Fruit fly (Drosophila melanogaster) whole organism, embryonic: ENCODE results near the gene RpS3.

Source experiments
- Ada2b ChIP-seq: fragments of 200-800 bp; sonication (Bioruptor generic); IDR thresholded peaks from 2 replicates; pipeline ENCODE4 v1.3.6; 2022; ENCODE audit warnings: missing biosample characterization, missing genetic modification characterization
- CG10543 ChIP-seq: fragments of 200-800 bp; sonication (Bioruptor generic); optimal IDR thresholded peaks from 3 replicates; lab custom pipeline; 2017; ENCODE audit warnings: missing biosample characterization, mild to moderate bottlenecking, missing genetic modification characterization, moderate library complexity
- CG11085 ChIP-seq: fragments of 200-800 bp; sonication (Bioruptor generic); IDR thresholded peaks from 2 replicates; pipeline ENCODE4 v1.3.6; 2022; ENCODE audit warnings: missing biosample characterization, missing genetic modification characterization
- CG12299 ChIP-seq: fragments of 200-800 bp; sonication (Bioruptor generic); optimal IDR thresholded peaks from 2 replicates; lab custom pipeline; 2018; ENCODE audit warnings: missing biosample characterization, mild to moderate bottlenecking, missing genetic modification characterization
- CG12744 ChIP-seq: fragments of 200-800 bp; sonication (Bioruptor generic); optimal IDR thresholded peaks from 2 replicates; lab custom pipeline; 2016; ENCODE audit warnings: missing biosample characterization, missing genetic modification characterization
- CG14860 ChIP-seq: fragments of 200-800 bp; sonication (Bioruptor generic); IDR thresholded peaks from 3 replicates; pipeline ENCODE4 v1.3.6; 2022; ENCODE audit warnings: missing biosample characterization, missing genetic modification characterization; ENCODE audit not compliant: partially characterized antibody
- CG15514 ChIP-seq: fragments of 200-800 bp; sonication (Bioruptor generic); optimal IDR thresholded peaks from 3 replicates; lab custom pipeline; 2017; ENCODE audit warnings: missing biosample characterization, missing genetic modification characterization, mild to moderate bottlenecking, moderate library complexity, missing genetic modification reagents
- CG15696 ChIP-seq: fragments of 200-800 bp; sonication (Bioruptor generic); optimal IDR thresholded peaks from 2 replicates; lab custom pipeline; 2019; ENCODE audit warnings: missing biosample characterization, mild to moderate bottlenecking, missing genetic modification characterization, moderate library complexity
- CG16815 ChIP-seq: fragments of 200-800 bp; sonication (Bioruptor generic); optimal IDR thresholded peaks from 3 replicates; lab custom pipeline; 2017; ENCODE audit warnings: missing biosample characterization, mild to moderate bottlenecking, missing genetic modification characterization
- CG17328 ChIP-seq: fragments of 200-800 bp; sonication (Bioruptor generic); IDR thresholded peaks from 2 replicates; pipeline ENCODE4 v1.3.6; 2022; ENCODE audit warnings: missing biosample characterization, missing genetic modification characterization
- CG18476 ChIP-seq: fragments of 200-800 bp; sonication (Bioruptor generic); optimal IDR thresholded peaks from 2 replicates; lab custom pipeline; 2016; ENCODE audit warnings: missing biosample characterization, mild to moderate bottlenecking, missing genetic modification characterization
- CG2120 ChIP-seq: fragments of 200-800 bp; sonication (Bioruptor generic); optimal IDR thresholded peaks from 3 replicates; lab custom pipeline; 2016; ENCODE audit warnings: missing biosample characterization, missing genetic modification characterization
- CG2875 ChIP-seq: fragments of 200-800 bp; sonication (Bioruptor generic); optimal IDR thresholded peaks from 2 replicates; lab custom pipeline; 2017; ENCODE audit warnings: missing biosample characterization, mild to moderate bottlenecking, missing genetic modification characterization, missing genetic modification reagents
- CG34422 ChIP-seq: fragments of 200-800 bp; sonication (Bioruptor generic); IDR thresholded peaks from 3 replicates; pipeline ENCODE4 v1.3.6; 2022; ENCODE audit warnings: missing biosample characterization, missing genetic modification characterization
- CG4360 ChIP-seq: fragments of 200-800 bp; sonication (Bioruptor generic); IDR thresholded peaks from 2 replicates; pipeline ENCODE4 v1.3.6; 2022; ENCODE audit warnings: missing biosample characterization, missing genetic modification characterization
- CG7786 ChIP-seq: fragments of 200-800 bp; sonication (Bioruptor generic); optimal IDR thresholded peaks from 2 replicates; lab custom pipeline; 2016; ENCODE audit warnings: missing biosample characterization, missing genetic modification characterization
- CG8290 ChIP-seq, 3 experiments: fragments of 200-800 bp; sonication (Bioruptor generic); optimal IDR thresholded peaks; 2 replicates each; lab custom pipeline; 2016 to 2019; ENCODE audit warnings: missing biosample characterization in 3 of 3, missing genetic modification characterization in 3 of 3, mild to moderate bottlenecking in 2 of 3, moderate library complexity in 1 of 3
- CG8388 ChIP-seq: fragments of 200-800 bp; sonication (Bioruptor generic); optimal IDR thresholded peaks from 2 replicates; lab custom pipeline; 2019; ENCODE audit warnings: missing biosample characterization, mild to moderate bottlenecking, missing genetic modification characterization, moderate library complexity
- CG9876 ChIP-seq: fragments of 200-800 bp; sonication (Bioruptor generic); optimal IDR thresholded peaks from 2 replicates; lab custom pipeline; 2016; ENCODE audit warnings: missing biosample characterization, missing genetic modification characterization
- E2f1 ChIP-seq: fragments of 200-800 bp; sonication (Bioruptor generic); IDR thresholded peaks from 2 replicates; pipeline ENCODE4 v1.3.6; 2022; ENCODE audit warnings: missing biosample characterization, missing genetic modification characterization
- Fer3 ChIP-seq: fragments of 200-800 bp; sonication (Bioruptor generic); optimal IDR thresholded peaks from 2 replicates; lab custom pipeline; 2018; ENCODE audit warnings: missing biosample characterization, mild to moderate bottlenecking, missing genetic modification characterization, moderate library complexity
- Hand ChIP-seq: fragments of 200-800 bp; sonication (Bioruptor generic); optimal IDR thresholded peaks from 2 replicates; lab custom pipeline; 2017; ENCODE audit warnings: mild to moderate bottlenecking, missing biosample characterization, missing genetic modification reagents, missing genetic modification characterization
- Hr3 ChIP-seq: fragments of 200-800 bp; sonication (Bioruptor generic); optimal IDR thresholded peaks from 3 replicates; lab custom pipeline; 2016; ENCODE audit warnings: missing biosample characterization, missing genetic modification characterization
- Hr78 ChIP-seq, 2 experiments: fragments of 200-800 bp in 1 of 2; fragments of >200 bp in 1 of 2; sonication (Bioruptor generic) in 1 of 2; optimal IDR thresholded peaks; 2 replicates each; lab custom pipeline; 2017 to 2019; ENCODE audit warnings: missing biosample characterization in 2 of 2, missing genetic modification characterization in 2 of 2, mild to moderate bottlenecking in 1 of 2, moderate library complexity in 1 of 2
- MESR4 ChIP-seq: fragments of 200-800 bp; sonication (Bioruptor generic); optimal IDR thresholded peaks from 2 replicates; lab custom pipeline; 2018; ENCODE audit warnings: missing biosample characterization, mild to moderate bottlenecking, missing genetic modification characterization, moderate library complexity
- Mrtf ChIP-seq: fragments of 200-800 bp; sonication (Bioruptor generic); IDR thresholded peaks from 3 replicates; pipeline ENCODE4 v1.3.6; 2022; ENCODE audit warnings: missing biosample characterization, missing genetic modification characterization
- Nf-YA ChIP-seq: fragments of 200-800 bp; sonication (Bioruptor generic); IDR thresholded peaks from 2 replicates; pipeline ENCODE4 v1.3.6; 2022; ENCODE audit warnings: missing biosample characterization, missing genetic modification characterization
- Ptx1 ChIP-seq: fragments of 200-800 bp; sonication (Bioruptor generic); IDR thresholded peaks from 2 replicates; pipeline ENCODE4 v1.3.6; 2022; ENCODE audit warnings: missing biosample characterization, missing genetic modification characterization
- Side ChIP-seq: fragments of 200-800 bp; sonication (Bioruptor generic); optimal IDR thresholded peaks from 2 replicates; lab custom pipeline; 2016; ENCODE audit warnings: missing biosample characterization, missing genetic modification characterization
- Tbp ChIP-seq: fragments of >200 bp; optimal IDR thresholded peaks from 2 replicates; lab custom pipeline; 2018; ENCODE audit warnings: missing biosample characterization, missing genetic modification characterization
- YL-1 ChIP-seq: fragments of 200-800 bp; sonication (Bioruptor generic); optimal IDR thresholded peaks from 3 replicates; lab custom pipeline; 2017; ENCODE audit warnings: missing biosample characterization, mild to moderate bottlenecking, missing genetic modification characterization
- ara ChIP-seq: fragments of 200-800 bp; sonication (Bioruptor generic); IDR thresholded peaks from 2 replicates; pipeline ENCODE4 v1.3.6; 2022; ENCODE audit warnings: missing biosample characterization, missing genetic modification characterization
- ash1 ChIP-seq: fragments of 200-800 bp; sonication (Bioruptor generic); optimal IDR thresholded peaks from 2 replicates; lab custom pipeline; 2018; ENCODE audit warnings: missing biosample characterization, mild to moderate bottlenecking, missing genetic modification characterization
- cas ChIP-seq: fragments of 200-800 bp; sonication (Bioruptor generic); IDR thresholded peaks from 2 replicates; pipeline ENCODE4 v1.3.6; 2022; ENCODE audit warnings: missing biosample characterization, missing genetic modification characterization
- cwo ChIP-seq: fragments of 200-800 bp; sonication (Bioruptor generic); optimal IDR thresholded peaks from 3 replicates; lab custom pipeline; 2017; ENCODE audit warnings: missing biosample characterization, missing genetic modification characterization, mild to moderate bottlenecking, moderate library complexity, missing genetic modification reagents
- disco-r ChIP-seq: fragments of 200-800 bp; sonication (Bioruptor generic); optimal IDR thresholded peaks from 2 replicates; lab custom pipeline; 2016; ENCODE audit warnings: missing biosample characterization, missing genetic modification characterization
- dpn ChIP-seq, 2 experiments: fragments of 200-800 bp; sonication (Bioruptor generic); optimal IDR thresholded peaks; 3 replicates each; lab custom pipeline; 2016; ENCODE audit warnings: missing biosample characterization in 2 of 2, missing genetic modification characterization in 2 of 2
- eve ChIP-seq, 2 experiments: fragments of >200 bp; optimal IDR thresholded peaks; 2 replicates each; lab custom pipeline; 2017; ENCODE audit warnings: missing biosample characterization in 2 of 2, missing genetic modification characterization in 2 of 2
- ind ChIP-seq: fragments of 200-800 bp; sonication (Bioruptor generic); optimal IDR thresholded peaks from 3 replicates; lab custom pipeline; 2016; ENCODE audit warnings: missing biosample characterization, missing genetic modification characterization
- kni ChIP-seq: fragments of 200-800 bp; sonication (Bioruptor generic); optimal IDR thresholded peaks from 3 replicates; lab custom pipeline; 2017; ENCODE audit warnings: mild to moderate bottlenecking, missing biosample characterization, missing genetic modification reagents, missing genetic modification characterization
- nerfin-2 ChIP-seq: fragments of 200-800 bp; sonication (Bioruptor generic); IDR thresholded peaks from 2 replicates; pipeline ENCODE4 v1.3.6; 2022; ENCODE audit warnings: missing biosample characterization, missing genetic modification characterization; ENCODE audit not compliant: partially characterized antibody
- nom ChIP-seq: fragments of 200-800 bp; sonication (Bioruptor generic); optimal IDR thresholded peaks from 2 replicates; lab custom pipeline; 2017; ENCODE audit warnings: missing biosample characterization, missing genetic modification characterization, mild to moderate bottlenecking, moderate library complexity, missing genetic modification reagents
- oc ChIP-seq: fragments of 200-800 bp; sonication (Bioruptor generic); optimal IDR thresholded peaks from 2 replicates; lab custom pipeline; 2018; ENCODE audit warnings: missing biosample characterization, mild to moderate bottlenecking, missing genetic modification characterization, moderate library complexity
- odd ChIP-seq: fragments of 200-800 bp; sonication (Bioruptor generic); optimal IDR thresholded peaks from 2 replicates; lab custom pipeline; 2017; ENCODE audit warnings: missing biosample characterization, mild to moderate bottlenecking, missing genetic modification characterization
- prd ChIP-seq, 3 experiments: fragments of >200 bp in 2 of 3; fragments of 200-800 bp in 1 of 3; sonication (Bioruptor generic) in 1 of 3; optimal IDR thresholded peaks in 2 of 3; IDR thresholded peaks in 1 of 3; 2 replicates in 2 of 3; 3 replicates in 1 of 3; pipeline versions ENCODE4 v1.3.6 to Lab custom; 2017 to 2022; ENCODE audit warnings: missing biosample characterization in 1 of 3, missing genetic modification characterization in 1 of 3
- pzg ChIP-seq: fragments of 200-800 bp; sonication (Bioruptor generic); optimal IDR thresholded peaks from 3 replicates; lab custom pipeline; 2018; ENCODE audit warnings: missing biosample characterization, mild to moderate bottlenecking, missing genetic modification characterization, moderate library complexity
- repo ChIP-seq: fragments of 200-800 bp; sonication (Bioruptor generic); optimal IDR thresholded peaks from 2 replicates; lab custom pipeline; 2016; ENCODE audit warnings: missing biosample characterization, missing genetic modification characterization
- sens-2 ChIP-seq: fragments of 200-800 bp; sonication (Bioruptor generic); IDR thresholded peaks from 2 replicates; pipeline ENCODE4 v1.3.6; 2022; ENCODE audit warnings: missing biosample characterization, missing genetic modification characterization
- tin ChIP-seq: fragments of 200-800 bp; sonication (Bioruptor generic); optimal IDR thresholded peaks from 3 replicates; lab custom pipeline; 2016; ENCODE audit warnings: missing biosample characterization, missing genetic modification characterization

The RpS3 gene

dm6 chr3R:23356920-23357386 lies 1.7 kb upstream of the RpS3 start (continued):
- no peak for TF ChIP-seq CG14860
- TF ChIP-seq sens-2 (GFP tag; lab: Robert Waterston, UW): no peak
- no peak for TF ChIP-seq Tbp
- TF ChIP-seq tin (GFP tag; lab: Kevin White, UChicago): peak; percentile 62
- TF ChIP-seq Mrtf (GFP tag; lab: Robert Waterston, UW): peak; percentile 47; the same call in 1 of the 3 replicates
- TF ChIP-seq CG8290 (GFP tag; optimal IDR thresholded peaks at IDR 0.05; lab: Kevin White, UChicago): no peak
- peak in 1 of 2 experiments; percentile 72 for TF ChIP-seq CG8290 (tag; optimal IDR thresholded peaks at IDR 0.05; lab: Kevin White, UChicago)
- no peak for TF ChIP-seq CG4360 (GFP tag; lab: Robert Waterston, UW)
- TF ChIP-seq odd: peak; percentile 87
- peak in 1 of 2 experiments; percentile 63 for TF ChIP-seq Hr78 (GFP tag; optimal IDR thresholded peaks at IDR 0.05; lab: Kevin White, UChicago)
- TF ChIP-seq pzg (GFP tag; lab: Kevin White, UChicago): no peak
- TF ChIP-seq CG12744 (GFP tag; lab: Kevin White, UChicago): no peak
- no peak for TF ChIP-seq eve (GFP tag; optimal IDR thresholded peaks at IDR 0.05; lab: Kevin White, UChicago)
- peak; percentile 84 for TF ChIP-seq Hand (GFP tag; lab: Kevin White, UChicago)
- peak; percentile 50; the same call in 1 of the 2 replicates for TF ChIP-seq ara (GFP tag; lab: Robert Waterston, UW)
- no peak for TF ChIP-seq YL-1
- no peak for TF ChIP-seq disco-r (GFP tag; lab: Kevin White, UChicago)
- peak; percentile 62 for TF ChIP-seq cwo
- TF ChIP-seq Hr3 (GFP tag; lab: Kevin White, UChicago): peak; percentile 89
- peak; percentile 89 for TF ChIP-seq Ptx1 (GFP tag; lab: Robert Waterston, UW)
- TF ChIP-seq cas (GFP tag; lab: Robert Waterston, UW): peak; percentile 46; the same call in 1 of the 2 replicates
- TF ChIP-seq CG8388 (GFP tag; lab: Kevin White, UChicago): peak; percentile 83
- no peak for TF ChIP-seq kni
- no peak for TF ChIP-seq Side (GFP tag; lab: Kevin White, UChicago)
- TF ChIP-seq CG7786 (GFP tag; lab: Kevin White, UChicago): no peak
- TF ChIP-seq Fer3 (tag; lab: Kevin White, UChicago): peak; percentile 83
- TF ChIP-seq nerfin-2 (GFP tag; lab: Robert Waterston, UW): no peak
- TF ChIP-seq CG2120: peak; percentile 65
- TF ChIP-seq CG18476 (GFP tag; lab: Kevin White, UChicago): peak; percentile 34
- no peak for TF ChIP-seq ash1 (GFP tag; lab: Kevin White, UChicago)
- peak; percentile 11 to 88 for TF ChIP-seq dpn (GFP tag; optimal IDR thresholded peaks at IDR 0.05; lab: Kevin White, UChicago)
- TF ChIP-seq CG15696 (tag; lab: Kevin White, UChicago): peak; percentile 54
- TF ChIP-seq CG15514: peak; percentile 33
- peak; percentile 80; the same call in 2 of the 3 replicates for TF ChIP-seq CG34422 (GFP tag; lab: Robert Waterston, UW)
- peak; percentile 72; the same call in 1 of the 2 replicates for TF ChIP-seq Ada2b (GFP tag; lab: Robert Waterston, UW)
- no peak for TF ChIP-seq MESR4 (GFP tag; lab: Kevin White, UChicago)
- TF ChIP-seq ind (GFP tag; lab: Kevin White, UChicago): peak; percentile 39
- peak; percentile 16; the same call in 1 of the 2 replicates for TF ChIP-seq CG11085 (GFP tag; lab: Robert Waterston, UW)
- TF ChIP-seq CG2875 (GFP tag; lab: Kevin White, UChicago): peak; percentile 67
- TF ChIP-seq CG10543 (GFP tag; lab: Kevin White, UChicago): peak; percentile 50
- peak; percentile 67 for TF ChIP-seq CG12299 (tag; lab: Kevin White, UChicago)
- peak; percentile 75 for TF ChIP-seq CG16815 (GFP tag; lab: Kevin White, UChicago)
- TF ChIP-seq oc (tag; lab: Kevin White, UChicago): peak; percentile 92
- TF ChIP-seq E2f1 (GFP tag; lab: Robert Waterston, UW): peak; percentile 69
- TF ChIP-seq repo (GFP tag; lab: Kevin White, UChicago): no peak
- TF ChIP-seq Nf-YA: peak; percentile 68
- peak; percentile 74; the same call in 1 of the 2 replicates for TF ChIP-seq CG17328 (GFP tag; lab: Robert Waterston, UW)
- TF ChIP-seq CG9876 (GFP tag; lab: Kevin White, UChicago): no peak
- peak; percentile 30 for TF ChIP-seq nom
- TF ChIP-seq prd (optimal IDR thresholded peaks at IDR 0.05; lab: Kevin White, UChicago): no peak
- TF ChIP-seq prd (GFP tag; IDR thresholded peaks at IDR 0.05; lab: Robert Waterston, UW): peak; percentile 75
